Worm (Caenorhabditis elegans): Measurements from ENCODE around the gene F14H3.6.

- no peak for TF ChIP-seq pha-4 (tag; optimal IDR thresholded peaks at IDR 0.05)
- no peak for TF ChIP-seq fkh-10 (GFP tag; optimal IDR thresholded peaks at IDR 0.05)
- no peak for TF ChIP-seq dmd-4 (tag; optimal IDR thresholded peaks at IDR 0.05; ENCODE audit: borderline replicate concordance)
- no peak for TF ChIP-seq Y22D7AL.16 (tag; optimal IDR thresholded peaks at IDR 0.05)
- no peak for TF ChIP-seq nhr-11 (tag; optimal IDR thresholded peaks at IDR 0.05)
- TF ChIP-seq F13H6.1 (tag; optimal IDR thresholded peaks at IDR 0.05), result no peak
- no peak for TF ChIP-seq gmeb-2 (tag; optimal IDR thresholded peaks at IDR 0.05)
- no peak for TF ChIP-seq odd-2 (tag; optimal IDR thresholded peaks at IDR 0.05)
- no peak for TF ChIP-seq ceh-2 (tag; optimal IDR thresholded peaks at IDR 0.05)
- TF ChIP-seq mec-3 (tag; optimal IDR thresholded peaks at IDR 0.05; ENCODE audit: borderline replicate concordance), result no peak
- no peak for TF ChIP-seq ceh-24 (tag; optimal IDR thresholded peaks at IDR 0.05)
- TF ChIP-seq tbx-7 (tag; optimal IDR thresholded peaks at IDR 0.05), result no peak
- TF ChIP-seq madf-2 (tag; optimal IDR thresholded peaks at IDR 0.05), result no peak
These were observed 41.7 kb downstream of the F14H3.6 start for ce11 chrV:16016977-16017376.

Measured in whole organism, late embryonic.